Fruit fly (Drosophila melanogaster) whole organism, embryonic: Measurements from ENCODE around the gene CG3008.

Source experiments
- Asciz ChIP-seq: fragments of 200-800 bp; sonication (Bioruptor generic); optimal IDR thresholded peaks from 2 replicates; lab custom pipeline; 2017; ENCODE audit warnings: missing biosample characterization, mild to moderate bottlenecking, missing genetic modification characterization, missing genetic modification reagents
- Atf6 ChIP-seq: fragments of 200-800 bp; sonication (Bioruptor generic); IDR thresholded peaks from 2 replicates; pipeline ENCODE4 v1.3.6; 2022; ENCODE audit warnings: missing biosample characterization, missing genetic modification characterization
- BEAF-32 ChIP-seq: fragments of 200-800 bp; sonication (Bioruptor generic); optimal IDR thresholded peaks from 3 replicates; lab custom pipeline; 2017; ENCODE audit warnings: missing biosample characterization, missing genetic modification characterization, mild to moderate bottlenecking, moderate library complexity, missing genetic modification reagents
- CG11398 ChIP-seq: fragments of 200-800 bp; sonication (Bioruptor generic); optimal IDR thresholded peaks from 2 replicates; lab custom pipeline; 2016; ENCODE audit warnings: missing biosample characterization, missing genetic modification characterization
- CG11723 ChIP-seq: fragments of 200-800 bp; sonication (Bioruptor generic); optimal IDR thresholded peaks from 2 replicates; lab custom pipeline; 2017; ENCODE audit warnings: missing biosample characterization, mild to moderate bottlenecking, missing genetic modification characterization
- CG12155 ChIP-seq: fragments of 200-800 bp; sonication (Bioruptor generic); optimal IDR thresholded peaks from 3 replicates; lab custom pipeline; 2016; ENCODE audit warnings: missing biosample characterization, missing genetic modification characterization
- CG12391 ChIP-seq: fragments of 200-800 bp; sonication (Bioruptor generic); optimal IDR thresholded peaks from 3 replicates; lab custom pipeline; 2018; ENCODE audit warnings: missing biosample characterization, mild to moderate bottlenecking, missing genetic modification characterization, moderate library complexity
- CG13287 ChIP-seq: fragments of 200-800 bp; sonication (Bioruptor generic); IDR thresholded peaks from 2 replicates; pipeline ENCODE4 v1.3.6; 2022; ENCODE audit warnings: missing biosample characterization, missing genetic modification characterization; ENCODE audit not compliant: partially characterized antibody
- CG13624 ChIP-seq: fragments of 200-800 bp; sonication (Bioruptor generic); optimal IDR thresholded peaks from 2 replicates; lab custom pipeline; 2016; ENCODE audit warnings: missing biosample characterization, missing genetic modification characterization
- CG16813 ChIP-seq: fragments of 200-800 bp; sonication (Bioruptor generic); IDR thresholded peaks from 3 replicates; pipeline ENCODE4 v1.3.6; 2022; ENCODE audit warnings: missing biosample characterization, missing genetic modification characterization; ENCODE audit not compliant: partially characterized antibody
- CG18011 ChIP-seq: fragments of 200-800 bp; sonication (Bioruptor generic); optimal IDR thresholded peaks from 2 replicates; lab custom pipeline; 2017; ENCODE audit warnings: missing biosample characterization, missing genetic modification characterization, mild to moderate bottlenecking, moderate library complexity, missing genotype
- CG18764 ChIP-seq: fragments of 200-800 bp; sonication (Bioruptor generic); optimal IDR thresholded peaks from 3 replicates; lab custom pipeline; 2016; ENCODE audit warnings: missing biosample characterization, missing genetic modification characterization
- CG3065 ChIP-seq: fragments of 200-800 bp; sonication (Bioruptor generic); optimal IDR thresholded peaks from 2 replicates; lab custom pipeline; 2016; ENCODE audit warnings: missing biosample characterization, missing genetic modification characterization
- CG3281 ChIP-seq: fragments of 200-800 bp; sonication (Bioruptor generic); optimal IDR thresholded peaks from 3 replicates; lab custom pipeline; 2017; ENCODE audit warnings: missing biosample characterization, mild to moderate bottlenecking, missing genetic modification characterization
- CG33557 ChIP-seq: fragments of 200-800 bp; sonication (Bioruptor generic); optimal IDR thresholded peaks from 2 replicates; lab custom pipeline; 2019; ENCODE audit warnings: missing biosample characterization, mild to moderate bottlenecking, missing genetic modification characterization, moderate library complexity
- CG42726 ChIP-seq: fragments of 200-800 bp; sonication (Bioruptor generic); IDR thresholded peaks from 2 replicates; pipeline ENCODE4 v1.3.6; 2022; ENCODE audit warnings: missing biosample characterization, missing genetic modification characterization; ENCODE audit not compliant: partially characterized antibody
- CG4617 ChIP-seq: fragments of 200-800 bp; sonication (Bioruptor generic); optimal IDR thresholded peaks from 3 replicates; lab custom pipeline; 2016; ENCODE audit warnings: missing biosample characterization, missing genetic modification characterization, borderline replicate concordance
- CG7987 ChIP-seq: fragments of 200-800 bp; sonication (Bioruptor generic); optimal IDR thresholded peaks from 2 replicates; lab custom pipeline; 2018; ENCODE audit warnings: missing biosample characterization, mild to moderate bottlenecking, missing genetic modification characterization, moderate library complexity
- D19A ChIP-seq: fragments of 200-800 bp; optimal IDR thresholded peaks from 3 replicates; lab custom pipeline; 2019; ENCODE audit warnings: missing biosample characterization, mild to moderate bottlenecking, missing genetic modification characterization, moderate library complexity
- Dp ChIP-seq: fragments of 200-800 bp; sonication (Bioruptor generic); optimal IDR thresholded peaks from 2 replicates; lab custom pipeline; 2018; ENCODE audit warnings: missing biosample characterization, mild to moderate bottlenecking, missing genetic modification characterization, moderate library complexity
- Drgx ChIP-seq: fragments of 200-800 bp; sonication (Bioruptor generic); IDR thresholded peaks from 2 replicates; pipeline ENCODE4 v1.3.6; 2022; ENCODE audit warnings: missing biosample characterization, missing genetic modification characterization
- HHEX ChIP-seq: fragments of 200-800 bp; sonication (Bioruptor generic); optimal IDR thresholded peaks from 3 replicates; lab custom pipeline; 2017; ENCODE audit warnings: missing biosample characterization, mild to moderate bottlenecking, missing genetic modification characterization, missing genetic modification reagents
- Hey ChIP-seq: fragments of 200-800 bp; sonication (Bioruptor generic); optimal IDR thresholded peaks from 3 replicates; lab custom pipeline; 2018; ENCODE audit warnings: missing biosample characterization, mild to moderate bottlenecking, missing genetic modification characterization
- Hmr ChIP-seq: fragments of 200-800 bp; sonication (Bioruptor generic); optimal IDR thresholded peaks from 3 replicates; lab custom pipeline; 2017; ENCODE audit warnings: mild to moderate bottlenecking, missing biosample characterization, missing genetic modification reagents, missing genetic modification characterization
- Lpt ChIP-seq: fragments of >200 bp; optimal IDR thresholded peaks from 2 replicates; lab custom pipeline; 2018; ENCODE audit warnings: missing biosample characterization, missing genetic modification characterization
- Nf-YB ChIP-seq: fragments of 200-800 bp; sonication (Bioruptor generic); optimal IDR thresholded peaks from 3 replicates; lab custom pipeline; 2019; ENCODE audit warnings: missing biosample characterization, mild to moderate bottlenecking, missing genetic modification characterization, moderate library complexity
- Six4 ChIP-seq: fragments of 200-800 bp; sonication (Bioruptor generic); optimal IDR thresholded peaks from 2 replicates; lab custom pipeline; 2016; ENCODE audit warnings: missing biosample characterization, missing genetic modification characterization
- amos ChIP-seq: fragments of 200-800 bp; sonication (Bioruptor generic); IDR thresholded peaks from 2 replicates; pipeline ENCODE4 v1.3.6; 2022; ENCODE audit warnings: missing biosample characterization, missing genetic modification characterization; ENCODE audit not compliant: partially characterized antibody
- btn ChIP-seq: fragments of 200-800 bp; sonication (Bioruptor generic); optimal IDR thresholded peaks from 2 replicates; lab custom pipeline; 2016; ENCODE audit warnings: missing biosample characterization, missing genetic modification characterization
- da ChIP-seq: fragments of 200-800 bp; sonication (Bioruptor generic); optimal IDR thresholded peaks from 2 replicates; lab custom pipeline; 2016; ENCODE audit warnings: missing biosample characterization, missing genetic modification characterization
- dm ChIP-seq: fragments of 200-800 bp; sonication (Bioruptor generic); optimal IDR thresholded peaks from 3 replicates; lab custom pipeline; 2016; ENCODE audit warnings: missing biosample characterization, missing genetic modification characterization
- exex ChIP-seq: fragments of 200-800 bp; sonication (Bioruptor generic); optimal IDR thresholded peaks from 4 replicates; lab custom pipeline; 2018; ENCODE audit warnings: missing biosample characterization, mild to moderate bottlenecking, missing genetic modification characterization, moderate library complexity
- fd102C ChIP-seq: fragments of 200-800 bp; sonication (Bioruptor generic); optimal IDR thresholded peaks from 2 replicates; lab custom pipeline; 2018; ENCODE audit warnings: missing biosample characterization, mild to moderate bottlenecking, missing genetic modification characterization, moderate library complexity
- fd96Cb ChIP-seq: fragments of 200-800 bp; sonication (Bioruptor generic); optimal IDR thresholded peaks from 2 replicates; lab custom pipeline; 2018; ENCODE audit warnings: missing biosample characterization, mild to moderate bottlenecking, missing genetic modification characterization, moderate library complexity
- grau ChIP-seq: fragments of 200-800 bp; optimal IDR thresholded peaks from 3 replicates; lab custom pipeline; 2019; ENCODE audit warnings: missing biosample characterization, mild to moderate bottlenecking, missing genetic modification characterization, moderate library complexity
- hb ChIP-seq: fragments of 200-800 bp; sonication (Bioruptor generic); IDR thresholded peaks from 3 replicates; pipeline ENCODE4 v1.3.6; 2022; ENCODE audit warnings: missing biosample characterization, missing genetic modification characterization; ENCODE audit not compliant: partially characterized antibody
- knrl ChIP-seq: fragments of 200-800 bp; sonication (Bioruptor generic); IDR thresholded peaks from 3 replicates; pipeline ENCODE4 v1.3.6; 2022; ENCODE audit warnings: missing biosample characterization, missing genetic modification characterization; ENCODE audit not compliant: partially characterized antibody
- mirr ChIP-seq: fragments of 200-800 bp; sonication (Bioruptor generic); optimal IDR thresholded peaks from 3 replicates; lab custom pipeline; 2018; ENCODE audit warnings: missing biosample characterization, mild to moderate bottlenecking, missing genetic modification characterization
- p53 ChIP-seq: fragments of 200-800 bp; sonication (Bioruptor generic); optimal IDR thresholded peaks from 2 replicates; lab custom pipeline; 2016; ENCODE audit warnings: missing biosample characterization, missing genetic modification characterization
- pan ChIP-seq, 4 experiments: fragments of >200 bp in 3 of 4; fragments of 200-800 bp in 1 of 4; sonication (Bioruptor generic) in 1 of 4; optimal IDR thresholded peaks in 3 of 4; IDR thresholded peaks in 1 of 4; 2 replicates each; pipeline versions ENCODE4 v1.3.6 to Lab custom; 2017 to 2022; ENCODE audit warnings: missing biosample characterization in 2 of 4, missing genetic modification characterization in 2 of 4, mixed read lengths in 1 of 4
- pnt ChIP-seq: fragments of 200-800 bp; sonication (Bioruptor generic); optimal IDR thresholded peaks from 3 replicates; lab custom pipeline; 2016; ENCODE audit warnings: missing biosample characterization, missing genetic modification characterization
- rib ChIP-seq: fragments of 200-800 bp; sonication (Bioruptor generic); IDR thresholded peaks from 2 replicates; pipeline ENCODE4 v1.3.6; 2022; ENCODE audit warnings: missing biosample characterization, missing genetic modification characterization
- run ChIP-seq: fragments of 200-800 bp; sonication (Bioruptor generic); optimal IDR thresholded peaks from 3 replicates; lab custom pipeline; 2018; ENCODE audit warnings: missing biosample characterization, mild to moderate bottlenecking, missing genetic modification characterization
- salm ChIP-seq: fragments of 200-800 bp; sonication (Bioruptor generic); optimal IDR thresholded peaks from 2 replicates; lab custom pipeline; 2018; ENCODE audit warnings: missing biosample characterization, mild to moderate bottlenecking, missing genetic modification characterization
- shn ChIP-seq: fragments of 200-800 bp; sonication (Bioruptor generic); optimal IDR thresholded peaks from 3 replicates; lab custom pipeline; 2016; ENCODE audit warnings: missing biosample characterization, missing genetic modification characterization
- slbo ChIP-seq: fragments of 200-800 bp; sonication (Bioruptor generic); IDR thresholded peaks from 2 replicates; pipeline ENCODE4 v1.3.6; 2022; ENCODE audit warnings: missing biosample characterization, missing genetic modification characterization
- ssp ChIP-seq: fragments of 200-800 bp; sonication (Bioruptor generic); IDR thresholded peaks from 2 replicates; pipeline ENCODE4 v1.3.6; 2022; ENCODE audit warnings: missing biosample characterization, missing genetic modification characterization
- tll ChIP-seq, 2 experiments: fragments of 200-800 bp in 1 of 2; fragments of >200 bp in 1 of 2; sonication (Bioruptor generic) in 1 of 2; optimal IDR thresholded peaks; 2 replicates each; lab custom pipeline; 2017 to 2019; ENCODE audit warnings: missing biosample characterization in 2 of 2, missing genetic modification characterization in 2 of 2, mild to moderate bottlenecking in 1 of 2, moderate library complexity in 1 of 2
- zen2 ChIP-seq: fragments of 200-800 bp; sonication (Bioruptor generic); IDR thresholded peaks from 3 replicates; pipeline ENCODE4 v1.3.6; 2022; ENCODE audit warnings: missing biosample characterization, missing genetic modification characterization; ENCODE audit not compliant: partially characterized antibody

The CG3008 gene

DNA sequence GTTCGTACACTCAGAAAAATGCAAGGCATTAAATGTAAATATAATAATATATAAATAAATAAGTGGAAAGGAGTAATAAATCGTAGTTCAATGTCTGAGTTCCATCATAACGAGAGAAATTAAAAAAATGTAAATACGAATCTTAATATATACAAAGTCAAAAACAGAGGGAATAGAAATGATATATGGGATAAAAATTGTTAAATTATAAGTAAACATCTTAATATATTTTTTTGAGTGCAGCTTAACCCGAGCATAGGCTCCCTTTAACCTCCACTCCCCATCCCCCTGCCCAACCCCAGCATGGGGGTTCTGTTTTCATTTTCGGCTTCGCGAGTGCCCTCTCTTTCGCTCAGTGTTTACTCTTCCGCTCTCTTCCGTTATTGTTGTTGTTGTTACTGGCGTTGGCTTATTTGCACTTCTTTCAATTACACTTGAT, 32.6 kb downstream of the CG3008 start (continued):
- TF ChIP-seq dm (no peak), HHEX (GFP tag; lab: Kevin White, UChicago) (no peak), CG11723 (GFP tag; lab: Kevin White, UChicago) (no peak), fd96Cb (tag; lab: Kevin White, UChicago) (peak; percentile 50), D19A (tag; lab: Kevin White, UChicago) (peak; percentile 36), grau (tag; lab: Kevin White, UChicago) (peak; percentile 23), CG16813 (GFP tag; lab: Robert Waterston, UW) (no peak), tll (GFP tag; optimal IDR thresholded peaks at IDR 0.05; lab: Kevin White, UChicago) (no peak), Hmr (GFP tag; lab: Kevin White, UChicago) (no peak), CG3281 (GFP tag; lab: Kevin White, UChicago) (peak; percentile 3), Six4 (GFP tag; lab: Kevin White, UChicago) (peak; percentile 21), CG7987 (GFP tag; lab: Kevin White, UChicago) (no peak), run (tag; lab: Kevin White, UChicago) (no peak), mirr (no peak), CG12155 (no peak), CG13287 (GFP tag; lab: Robert Waterston, UW) (no peak), Lpt (no peak), slbo (no peak), Asciz (GFP tag; lab: Kevin White, UChicago) (peak; percentile 44), pan (optimal IDR thresholded peaks at IDR 0.05; lab: Kevin White, UChicago) (no peak), pan (GFP tag; optimal IDR thresholded peaks at IDR 0.05 in 1 of 2, IDR thresholded peaks at IDR 0.05 in 1 of 2) (no peak), Hey (no peak), da (no peak), CG42726 (no peak), pnt (GFP tag; lab: Kevin White, UChicago) (no peak), CG18011 (GFP tag; lab: Kevin White, UChicago) (no peak), Nf-YB (GFP tag; lab: Kevin White, UChicago) (no peak), amos (GFP tag; lab: Robert Waterston, UW) (no peak), CG18764 (GFP tag; lab: Kevin White, UChicago) (no peak), Dp (GFP tag; lab: Kevin White, UChicago) (no peak), CG4617 (GFP tag; lab: Kevin White, UChicago) (no peak), btn (no peak), fd102C (GFP tag; lab: Kevin White, UChicago) (no peak), CG3065 (GFP tag; lab: Kevin White, UChicago) (no peak), ssp (GFP tag; lab: Robert Waterston, UW) (no peak), shn (GFP tag; lab: Kevin White, UChicago) (no peak), CG11398 (GFP tag; lab: Kevin White, UChicago) (no peak), hb (GFP tag; lab: Robert Waterston, UW) (no peak), p53 (GFP tag; lab: Kevin White, UChicago) (no peak), Atf6 (GFP tag; lab: Robert Waterston, UW) (no peak), BEAF-32 (GFP tag; lab: Kevin White, UChicago) (no peak), CG33557 (GFP tag; lab: Kevin White, UChicago) (no peak), Drgx (GFP tag; lab: Robert Waterston, UW) (peak; percentile 22; the same call in 1 of the 2 replicates), rib (GFP tag; lab: Robert Waterston, UW) (no peak), knrl (GFP tag; lab: Robert Waterston, UW) (no peak), zen2 (GFP tag; lab: Robert Waterston, UW) (no peak), exex (tag; lab: Kevin White, UChicago) (no peak), salm (no peak), CG13624 (GFP tag; lab: Kevin White, UChicago) (no peak), CG12391 (tag; lab: Kevin White, UChicago) (peak; percentile 37)
